Fruit fly (Drosophila melanogaster) whole organism, pupa: ENCODE measurements around the gene Pomp.

Source experiments
- CG12605 ChIP-seq: fragments of 200-800 bp; sonication (Bioruptor generic); IDR thresholded peaks from 2 replicates; pipeline ENCODE4 v1.3.6; 2022; ENCODE audit warnings: missing biosample characterization, missing genetic modification characterization
- CG14655 ChIP-seq: fragments of 200-800 bp; sonication (Bioruptor generic); optimal IDR thresholded peaks from 3 replicates; lab custom pipeline; 2017; ENCODE audit warnings: mild to moderate bottlenecking, missing biosample characterization, missing genetic modification reagents, missing genetic modification characterization
- CG32121 ChIP-seq: fragments of 200-800 bp; sonication (Bioruptor generic); IDR thresholded peaks from 2 replicates; pipeline ENCODE4 v1.3.6; 2022; ENCODE audit warnings: missing biosample characterization, missing genetic modification characterization
- CG4496 ChIP-seq: fragments of 200-800 bp; sonication (Bioruptor generic); IDR thresholded peaks from 3 replicates; pipeline ENCODE4 v1.3.6; 2022; ENCODE audit warnings: missing biosample characterization, missing genetic modification characterization
- Pif1A ChIP-seq: fragments of 200-800 bp; sonication (Bioruptor generic); optimal IDR thresholded peaks from 3 replicates; lab custom pipeline; 2016; ENCODE audit warnings: missing biosample characterization, missing genetic modification characterization
- Pif1B ChIP-seq: fragments of 200-800 bp; sonication (Bioruptor generic); optimal IDR thresholded peaks from 3 replicates; lab custom pipeline; 2016; ENCODE audit warnings: missing biosample characterization, missing genetic modification characterization
- gl ChIP-seq: fragments of 200-800 bp; sonication (Bioruptor generic); optimal IDR thresholded peaks from 2 replicates; lab custom pipeline; 2018; ENCODE audit warnings: missing biosample characterization, mild to moderate bottlenecking, missing genetic modification characterization
- rn ChIP-seq: fragments of 200-800 bp; sonication (Bioruptor generic); IDR thresholded peaks from 2 replicates; pipeline ENCODE4 v1.3.6; 2022; ENCODE audit warnings: missing biosample characterization, missing genetic modification characterization

- peak; percentile 59; the same call in 1 of the 3 replicates for TF ChIP-seq CG4496 (GFP tag; lab: Robert Waterston, UW)
- no peak for TF ChIP-seq CG12605 (GFP tag; lab: Robert Waterston, UW)
- no peak for TF ChIP-seq Pif1A (GFP tag; lab: Kevin White, UChicago)
- no peak for TF ChIP-seq CG32121 (GFP tag; lab: Robert Waterston, UW)
- TF ChIP-seq Pif1B, result no peak
- peak; percentile 6 for TF ChIP-seq CG14655 (GFP tag; lab: Kevin White, UChicago)
- TF ChIP-seq rn (GFP tag; lab: Robert Waterston, UW), result 0 out of 2 replicates have a peak, but pooled peaks have one; percentile 17
- TF ChIP-seq gl (tag; lab: Kevin White, UChicago), result no peak
Observed at dm6 chr2L:20802839-20803238, 15.4 kb downstream of the Pomp start.
